Worm (Caenorhabditis elegans) whole organism, midembryonic: ENCODE results near the gene str-206.

Experiments
- T22C8.4 ChIP-seq: fragments of 200-800 bp; sonication (Bioruptor generic); IDR thresholded peaks from 2 replicates; pipeline ENCODE4 v1.3.6; 2022; ENCODE audit warnings: missing genetic modification characterization, missing compliant biosample characterization
- cog-1 ChIP-seq: sonication (generic microtip); optimal IDR thresholded peaks from 2 replicates; lab custom pipeline; 2016; ENCODE audit warnings: missing genetic modification characterization, missing compliant biosample characterization
- flt-1 ChIP-seq: fragments of 200-800 bp; sonication (Bioruptor generic); IDR thresholded peaks from 2 replicates; pipeline ENCODE4 v1.3.6; 2022; ENCODE audit warnings: missing genetic modification characterization, missing compliant biosample characterization
- klf-2 ChIP-seq: fragments of 200-800 bp; sonication (Bioruptor generic); conservative IDR thresholded peaks from 2 replicates; pipeline ENCODE4 v1.3.6; 2022; ENCODE audit warnings: missing genetic modification reagents, missing genetic modification characterization, missing compliant biosample characterization
- med-1 ChIP-seq: sonication (generic microtip); optimal IDR thresholded peaks from 2 replicates; lab custom pipeline; 2017; ENCODE audit warnings: missing genetic modification characterization, mild to moderate bottlenecking, missing compliant biosample characterization, antibody characterized with exemption, missing genetic modification reagents; ENCODE audit not compliant: insufficient read depth
- ref-1 ChIP-seq: fragments of 200-800 bp; sonication (Bioruptor generic); conservative IDR thresholded peaks from 2 replicates; pipeline ENCODE4 v1.3.6; 2022; ENCODE audit warnings: missing genetic modification reagents, missing genetic modification characterization, missing compliant biosample characterization
- tab-1 ChIP-seq: fragments of 200-800 bp; sonication (Bioruptor generic); IDR thresholded peaks from 2 replicates; pipeline ENCODE4 v1.3.6; 2022; ENCODE audit warnings: missing genetic modification characterization, missing compliant biosample characterization
- ztf-23 ChIP-seq: fragments of 200-800 bp; sonication (Bioruptor generic); IDR thresholded peaks from 2 replicates; pipeline ENCODE4 v1.3.6; 2022; ENCODE audit warnings: missing genetic modification reagents, missing genetic modification characterization, missing compliant biosample characterization
- ztf-29 ChIP-seq: fragments of 200-800 bp; sonication (Bioruptor generic); IDR thresholded peaks from 2 replicates; pipeline ENCODE4 v1.3.6; 2022; ENCODE audit warnings: missing genetic modification reagents, missing genetic modification characterization, missing compliant biosample characterization

DNA sequence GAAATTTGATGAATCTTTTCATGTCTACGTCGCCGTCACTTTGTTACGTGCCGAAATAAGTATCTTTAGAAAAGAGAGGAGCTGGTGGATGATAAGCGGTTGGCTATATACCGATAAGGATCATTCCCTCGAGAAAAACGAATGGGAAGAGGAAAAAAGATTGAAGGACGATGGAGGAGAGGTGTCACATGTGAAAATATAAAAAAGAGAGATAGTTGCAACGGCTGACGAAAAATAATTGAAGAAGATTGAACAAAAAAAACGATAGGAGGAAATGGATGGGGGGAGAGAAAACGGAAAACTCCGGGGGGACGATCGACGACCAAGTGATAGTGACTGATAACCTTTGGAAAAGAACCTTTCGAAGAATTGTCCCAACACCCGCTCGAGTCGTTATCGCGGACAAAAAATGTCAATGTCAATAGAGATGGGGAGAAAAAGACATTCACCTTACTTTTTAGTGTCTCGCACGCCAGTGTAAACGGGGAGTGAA lies 11.6 kb downstream of the str-206 start:
- TF ChIP-seq ztf-23 (no peak), klf-2 (GFP tag; lab: Robert Waterston, UW) (no peak), T22C8.4 (GFP tag; lab: Robert Waterston, UW) (no peak), cog-1 (no peak), tab-1 (GFP tag; lab: Robert Waterston, UW) (no peak), med-1 (no peak), flt-1 (GFP tag; lab: Robert Waterston, UW) (no peak), ztf-29 (GFP tag; lab: Robert Waterston, UW) (no peak), ref-1 (GFP tag; lab: Robert Waterston, UW) (no peak)
